Worm (Caenorhabditis elegans): ENCODE data around the gene clh-3.
A peak's percentile ranks its signal among the peaks of the same experiment; 100 is the strongest.

clh-3 gene

ce11 chrII:7182630-7183029 is 43.1 kb downstream of the clh-3 start:
- TF ChIP-seq hmg-11 (tag; optimal IDR thresholded peaks at IDR 0.05) (peak; percentile 57), nfya-1 (tag; optimal IDR thresholded peaks at IDR 0.05; ENCODE audit: insufficient read depth) (peak; percentile 58), nhr-25 (tag; optimal IDR thresholded peaks at IDR 0.05) (no peak), ceh-9 (tag; optimal IDR thresholded peaks at IDR 0.05) (no peak), nhr-237 (tag; optimal IDR thresholded peaks at IDR 0.05) (no peak), fkh-10 (GFP tag; optimal IDR thresholded peaks at IDR 0.05) (peak; percentile 72), fkh-2 (tag; optimal IDR thresholded peaks at IDR 0.05) (no peak)

- no peak for TF ChIP-seq nhr-237 (tag; optimal IDR thresholded peaks at IDR 0.05)
- no peak for TF ChIP-seq R02D3.7 (tag; optimal IDR thresholded peaks at IDR 0.05)
- TF ChIP-seq fkh-10 (GFP tag; optimal IDR thresholded peaks at IDR 0.05) = peak; percentile 15
Measured at ce11 chrII:7176108-7176507, 49.6 kb downstream of the clh-3 start.

- TF ChIP-seq fkh-10 (GFP tag; optimal IDR thresholded peaks at IDR 0.05) = no peak
Measured at ce11 chrII:7174843-7175242, 50.9 kb downstream of the clh-3 start, which contains the start of gene glc-4. Gene glc-4, minus strand, starts transcription at chrII:7174943.

- TF ChIP-seq nhr-11 (tag; optimal IDR thresholded peaks at IDR 0.05) (no peak), hmg-11 (tag; optimal IDR thresholded peaks at IDR 0.05) (no peak), jun-1 (tag; optimal IDR thresholded peaks at IDR 0.05) (no peak), zag-1 (tag; optimal IDR thresholded peaks at IDR 0.05) (no peak), egl-27 (tag; optimal IDR thresholded peaks at IDR 0.05) (no peak), fkh-2 (tag; optimal IDR thresholded peaks at IDR 0.05) (no peak), daf-12 (tag; optimal IDR thresholded peaks at IDR 0.05) (no peak), ama-1 (optimal IDR thresholded peaks at IDR 0.05) (no peak), fkh-10 (GFP tag; optimal IDR thresholded peaks at IDR 0.05) (no peak), nfya-1 (tag; optimal IDR thresholded peaks at IDR 0.05; ENCODE audit: insufficient read depth) (no peak), unc-62 (GFP tag; optimal IDR thresholded peaks at IDR 0.05) (no peak), elt-2 (tag; optimal IDR thresholded peaks at IDR 0.05) (no peak), lin-15B (tag; optimal IDR thresholded peaks at IDR 0.05) (no peak), ceh-9 (tag; optimal IDR thresholded peaks at IDR 0.05) (no peak), nhr-67 (tag; optimal IDR thresholded peaks at IDR 0.05) (no peak), ceh-82 (tag; optimal IDR thresholded peaks at IDR 0.05) (no peak), nhr-43 (tag; optimal IDR thresholded peaks at IDR 0.05; ENCODE audit: poor library complexity, severe bottlenecking) (no peak)
Measured at ce11 chrII:7171305-7171998, 54.3 kb downstream of the clh-3 start, which contains the start of gene dyf-13. Gene dyf-13, minus strand, starts transcription at chrII:7171355.

- TF ChIP-seq elt-2 (tag; optimal IDR thresholded peaks at IDR 0.05) (no peak), nhr-23 (tag; optimal IDR thresholded peaks at IDR 0.05) (peak; percentile 50)
Measured at ce11 chrII:7168712-7169111, 57.0 kb downstream of the clh-3 start, which contains the start of gene col-36. Gene col-36, minus strand, starts transcription at chrII:7168812.

Measured in whole organism, L3 larva.